Fruit fly (Drosophila melanogaster) whole organism: Measurements from ENCODE around the gene CG13012.

Experiments used
- CG8478 ChIP-seq: fragments of >200 bp; optimal IDR thresholded peaks from 2 replicates; lab custom pipeline; 2018; ENCODE audit warnings: inconsistent platforms
- Dll ChIP-seq: fragments of >200 bp; optimal IDR thresholded peaks from 2 replicates; lab custom pipeline; 2017
- EcR ChIP-seq, 2 experiments: fragments of >200 bp; optimal IDR thresholded peaks; 2 replicates each; lab custom pipeline; 2017; ENCODE audit warnings: missing biosample characterization in 2 of 2, missing genetic modification characterization in 2 of 2, missing genetic modification reagents in 2 of 2
- pan ChIP-seq: fragments of >200 bp; optimal IDR thresholded peaks from 2 replicates; lab custom pipeline; 2017
- psq ChIP-seq: fragments of >200 bp; optimal IDR thresholded peaks from 2 replicates; lab custom pipeline; 2017
- usp ChIP-seq: fragments of >200 bp; optimal IDR thresholded peaks from 2 replicates; lab custom pipeline; 2017; ENCODE audit warnings: missing biosample characterization, missing genetic modification characterization, mixed read lengths

- TF ChIP-seq psq (lab: Kevin White, UChicago): no peak
- no peak for TF ChIP-seq usp (GFP tag; lab: Kevin White, UChicago)
- no peak for TF ChIP-seq pan
- no peak for TF ChIP-seq CG8478 (lab: Kevin White, UChicago)
- TF ChIP-seq EcR (GFP tag; optimal IDR thresholded peaks at IDR 0.05; lab: Kevin White, UChicago): no peak
- TF ChIP-seq Dll (lab: Kevin White, UChicago): no peak
Measured at dm6 chrX:16647737-16648434, 28.7 kb downstream of the CG13012 start.
